Worm (Caenorhabditis elegans): Measurements from ENCODE around the gene srd-67.

The srd-67 gene

DNA sequence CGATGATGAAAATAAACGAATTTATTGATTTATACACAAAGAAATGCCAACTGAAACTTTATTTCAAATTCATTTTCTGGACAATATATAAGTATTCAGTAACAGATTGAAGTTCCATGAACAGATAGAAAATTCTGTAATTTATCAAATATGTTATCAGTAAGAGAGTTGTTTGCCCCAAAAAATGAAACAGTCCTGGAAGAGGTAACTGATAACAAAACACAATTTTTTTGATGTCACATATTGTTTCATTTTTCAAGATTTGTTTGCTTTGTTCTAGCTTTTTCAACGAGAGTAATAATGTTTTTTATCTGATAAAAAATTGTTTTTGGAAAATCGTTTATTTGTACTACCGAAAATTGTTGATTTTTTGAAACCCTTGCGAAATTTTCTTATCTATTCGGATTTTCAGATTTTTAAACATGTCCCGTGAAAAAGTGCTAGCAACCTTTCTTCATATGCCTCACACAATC lies 7.4 kb upstream of the srd-67 start, which contains the start of gene fbxa-73:
fbxa-73 (plus strand) TSS at position 423 of the 473 bp plus-strand sequence.
- TF ChIP-seq D1046.2 (GFP tag; IDR thresholded peaks at IDR 0.05) (no peak), ZK337.2 (GFP tag; IDR thresholded peaks at IDR 0.05) (no peak), pqm-1 (tag; optimal IDR thresholded peaks at IDR 0.05) (peak; percentile 83), aha-1 (tag) (no peak), mdl-1 (tag; optimal IDR thresholded peaks at IDR 0.05) (no peak), daf-16 (GFP tag; optimal IDR thresholded peaks at IDR 0.05) (no peak), daf-16 (tag; optimal IDR thresholded peaks at IDR 0.05) (peak; percentile 84), nhr-28 (tag; optimal IDR thresholded peaks at IDR 0.05) (peak; percentile 64)

ce11 chrIII:2251348-2251747 lies 5.7 kb upstream of the srd-67 start, which contains the start of gene fbxa-7:
fbxa-7 (minus strand) TSS chrIII:2251448.
- TF ChIP-seq hmg-1.1 (GFP tag; IDR thresholded peaks at IDR 0.05) = no peak
- TF ChIP-seq aha-1 (tag) = no peak
- no peak for TF ChIP-seq zfp-2 (tag; optimal IDR thresholded peaks at IDR 0.05)
- TF ChIP-seq ZK546.5 (tag; optimal IDR thresholded peaks at IDR 0.05) = no peak
- TF ChIP-seq daf-12 (tag; optimal IDR thresholded peaks at IDR 0.05) = no peak
- no peak for TF ChIP-seq nhr-42 (GFP tag; IDR thresholded peaks at IDR 0.05)
- no peak for TF ChIP-seq dmd-9 (GFP tag; IDR thresholded peaks at IDR 0.05)
- no peak for TF ChIP-seq D1046.2 (GFP tag; IDR thresholded peaks at IDR 0.05)
- no peak for TF ChIP-seq mep-1 (tag; optimal IDR thresholded peaks at IDR 0.05)
- TF ChIP-seq madf-9 (GFP tag; conservative IDR thresholded peaks at IDR 0.05) = no peak
- no peak for TF ChIP-seq lim-7 (GFP tag; IDR thresholded peaks at IDR 0.05)

DNA sequence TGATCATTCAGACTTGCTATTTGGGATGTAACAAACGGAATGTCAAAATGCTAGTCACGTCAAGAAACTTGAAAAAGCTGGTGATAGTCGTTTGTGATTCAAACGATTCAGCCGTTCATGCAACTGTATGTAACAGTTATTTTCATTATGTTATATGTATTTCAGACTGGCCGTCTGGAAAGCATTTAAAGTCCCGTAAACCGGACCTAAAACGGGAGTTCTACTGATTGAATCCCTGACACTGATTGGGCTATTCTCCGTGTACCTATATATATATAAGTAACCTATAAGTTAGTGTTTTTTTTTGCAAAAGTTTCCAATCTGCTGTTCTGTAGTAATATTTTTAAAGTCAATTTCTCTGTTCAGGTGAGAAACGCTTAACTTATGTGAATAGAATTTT lies 2.0 kb downstream of the srd-67 start:
- TF ChIP-seq madf-5 (GFP tag; IDR thresholded peaks at IDR 0.05) = no peak
- TF ChIP-seq zag-1 (tag; optimal IDR thresholded peaks at IDR 0.05) = no peak
- TF ChIP-seq nhr-102 (tag; optimal IDR thresholded peaks at IDR 0.05) = no peak
- no peak for TF ChIP-seq nhr-41 (GFP tag; IDR thresholded peaks at IDR 0.05)
- peak; percentile 94 for TF ChIP-seq aha-1 (tag)
- no peak for TF ChIP-seq arid-1 (GFP tag; conservative IDR thresholded peaks at IDR 0.05)
- no peak for TF ChIP-seq ceh-44 (GFP tag; IDR thresholded peaks at IDR 0.05)
- no peak for TF ChIP-seq daf-12 (tag; optimal IDR thresholded peaks at IDR 0.05)
- no peak for TF ChIP-seq Y105C5A.15 (GFP tag; IDR thresholded peaks at IDR 0.05)

- TF ChIP-seq unc-39 (tag; optimal IDR thresholded peaks at IDR 0.05) = no peak
- TF ChIP-seq nhr-11 (tag; optimal IDR thresholded peaks at IDR 0.05) = no peak
- TF ChIP-seq lin-39 (tag; optimal IDR thresholded peaks at IDR 0.05) = no peak
- TF ChIP-seq mdl-1 (tag; optimal IDR thresholded peaks at IDR 0.05) = no peak
- TF ChIP-seq ceh-82 (tag; optimal IDR thresholded peaks at IDR 0.05) = no peak
- no peak for TF ChIP-seq zfp-2 (tag; optimal IDR thresholded peaks at IDR 0.05)
- TF ChIP-seq madf-5 (GFP tag; IDR thresholded peaks at IDR 0.05) = no peak
- TF ChIP-seq T26A8.4 (GFP tag; IDR thresholded peaks at IDR 0.05) = no peak
- no peak for TF ChIP-seq ceh-62 (tag; optimal IDR thresholded peaks at IDR 0.05)
- no peak for TF ChIP-seq gei-8 (GFP tag; optimal IDR thresholded peaks at IDR 0.05)
- no peak for TF ChIP-seq snpc-1.2 (GFP tag; IDR thresholded peaks at IDR 0.05)
- no peak for TF ChIP-seq T20F7.1 (GFP tag; optimal IDR thresholded peaks at IDR 0.05)
- no peak for TF ChIP-seq nhr-6 (tag; optimal IDR thresholded peaks at IDR 0.05)
- no peak for TF ChIP-seq lin-15B (tag; optimal IDR thresholded peaks at IDR 0.05)
- TF ChIP-seq madf-9 (GFP tag; conservative IDR thresholded peaks at IDR 0.05) = no peak
- no peak for TF ChIP-seq ama-1 (optimal IDR thresholded peaks at IDR 0.05)
These were observed 5.2 kb downstream of the srd-67 start, which contains the start of gene srz-56 for ce11 chrIII:2240471-2240870. srz-56 (plus strand) TSS chrIII:2240771.

All from whole organism, L4 larva.